Fruit fly (Drosophila melanogaster) whole organism, embryonic: ENCODE results near the gene flr.

ENCODE experiments used
- CG10274 ChIP-seq: fragments of 200-800 bp; sonication (Bioruptor generic); optimal IDR thresholded peaks from 3 replicates; lab custom pipeline; 2017; ENCODE audit warnings: missing biosample characterization, mild to moderate bottlenecking, missing genetic modification characterization
- CG10979 ChIP-seq: fragments of 200-800 bp; sonication (Bioruptor generic); optimal IDR thresholded peaks from 2 replicates; lab custom pipeline; 2018; ENCODE audit warnings: missing biosample characterization, mild to moderate bottlenecking, missing genetic modification characterization, moderate library complexity
- CG11504 ChIP-seq: fragments of 200-800 bp; sonication (Bioruptor generic); optimal IDR thresholded peaks from 3 replicates; lab custom pipeline; 2019; ENCODE audit warnings: missing biosample characterization, mild to moderate bottlenecking, missing genetic modification characterization, moderate library complexity
- CG13775 ChIP-seq: fragments of 200-800 bp; sonication (Bioruptor generic); optimal IDR thresholded peaks from 3 replicates; lab custom pipeline; 2017; ENCODE audit warnings: missing biosample characterization, mild to moderate bottlenecking, missing genetic modification characterization
- CG14710 ChIP-seq: fragments of 200-800 bp; sonication (Bioruptor generic); optimal IDR thresholded peaks from 3 replicates; lab custom pipeline; 2019; ENCODE audit warnings: missing biosample characterization, mild to moderate bottlenecking, missing genetic modification characterization, moderate library complexity
- CG15601 ChIP-seq: fragments of 200-800 bp; sonication (Bioruptor generic); optimal IDR thresholded peaks from 3 replicates; lab custom pipeline; 2019; ENCODE audit warnings: missing biosample characterization, mild to moderate bottlenecking, missing genetic modification characterization, moderate library complexity
- CG1602 ChIP-seq: fragments of 200-800 bp; sonication (Bioruptor generic); optimal IDR thresholded peaks from 3 replicates; lab custom pipeline; 2016; ENCODE audit warnings: missing biosample characterization, missing genetic modification characterization
- CG17361 ChIP-seq: fragments of 200-800 bp; sonication (Bioruptor generic); IDR thresholded peaks from 3 replicates; pipeline ENCODE4 v1.3.6; 2022; ENCODE audit warnings: missing biosample characterization, missing genetic modification characterization
- CG17829 ChIP-seq: fragments of 200-800 bp; optimal IDR thresholded peaks from 2 replicates; lab custom pipeline; 2019; ENCODE audit warnings: missing biosample characterization, mild to moderate bottlenecking, missing genetic modification characterization, moderate library complexity
- CG18262 ChIP-seq: fragments of 200-800 bp; optimal IDR thresholded peaks from 3 replicates; lab custom pipeline; 2019; ENCODE audit warnings: missing biosample characterization, mild to moderate bottlenecking, missing genetic modification characterization, moderate library complexity
- CG2116 ChIP-seq: fragments of 200-800 bp; sonication (Bioruptor generic); optimal IDR thresholded peaks from 3 replicates; lab custom pipeline; 2018; ENCODE audit warnings: missing biosample characterization, mild to moderate bottlenecking, missing genetic modification characterization
- CG2712 ChIP-seq: fragments of 200-800 bp; optimal IDR thresholded peaks from 3 replicates; lab custom pipeline; 2019; ENCODE audit warnings: missing biosample characterization, mild to moderate bottlenecking, missing genetic modification characterization, moderate library complexity
- CG42726 ChIP-seq: fragments of 200-800 bp; sonication (Bioruptor generic); IDR thresholded peaks from 2 replicates; pipeline ENCODE4 v1.3.6; 2022; ENCODE audit warnings: missing biosample characterization, missing genetic modification characterization; ENCODE audit not compliant: partially characterized antibody
- CG4424 ChIP-seq: fragments of 200-800 bp; sonication (Bioruptor generic); optimal IDR thresholded peaks from 3 replicates; lab custom pipeline; 2016; ENCODE audit warnings: missing biosample characterization, missing genetic modification characterization
- CG5245 ChIP-seq: fragments of 200-800 bp; sonication (Bioruptor generic); optimal IDR thresholded peaks from 3 replicates; lab custom pipeline; 2016; ENCODE audit warnings: missing biosample characterization, missing genetic modification characterization
- CG8765 ChIP-seq: fragments of 200-800 bp; sonication (Bioruptor generic); IDR thresholded peaks from 2 replicates; pipeline ENCODE4 v1.3.6; 2022; ENCODE audit warnings: missing biosample characterization, missing genetic modification characterization
- CG9727 ChIP-seq: fragments of 200-800 bp; sonication (Bioruptor generic); optimal IDR thresholded peaks from 3 replicates; lab custom pipeline; 2017; ENCODE audit warnings: missing biosample characterization, mild to moderate bottlenecking, missing genetic modification characterization
- Chrac-16 ChIP-seq: fragments of 200-800 bp; sonication (Bioruptor generic); optimal IDR thresholded peaks from 3 replicates; lab custom pipeline; 2016; ENCODE audit warnings: missing biosample characterization, missing genetic modification characterization
- Max ChIP-seq: fragments of 200-800 bp; sonication (Bioruptor generic); optimal IDR thresholded peaks from 2 replicates; lab custom pipeline; 2016; ENCODE audit warnings: missing biosample characterization, mild to moderate bottlenecking, missing genetic modification characterization
- Med ChIP-seq: fragments of 200-800 bp; sonication (Bioruptor generic); peaks from one replicate; lab custom pipeline; 2016; ENCODE audit warnings: missing biosample characterization, missing genetic modification characterization, mild to moderate bottlenecking, inconsistent platforms, moderate library complexity
- Nf-YB ChIP-seq: fragments of 200-800 bp; sonication (Bioruptor generic); optimal IDR thresholded peaks from 3 replicates; lab custom pipeline; 2019; ENCODE audit warnings: missing biosample characterization, mild to moderate bottlenecking, missing genetic modification characterization, moderate library complexity
- Ptx1 ChIP-seq: fragments of 200-800 bp; sonication (Bioruptor generic); IDR thresholded peaks from 2 replicates; pipeline ENCODE4 v1.3.6; 2022; ENCODE audit warnings: missing biosample characterization, missing genetic modification characterization
- Sry-β ChIP-seq: fragments of 200-800 bp; sonication (Bioruptor generic); optimal IDR thresholded peaks from 2 replicates; lab custom pipeline; 2018; ENCODE audit warnings: missing biosample characterization, mild to moderate bottlenecking, missing genetic modification characterization, moderate library complexity
- Xbp1 ChIP-seq: fragments of 200-800 bp; sonication (Bioruptor generic); optimal IDR thresholded peaks from 3 replicates; lab custom pipeline; 2016; ENCODE audit warnings: missing biosample characterization, mild to moderate bottlenecking, missing genetic modification characterization
- abd-A ChIP-seq: fragments of 200-800 bp; sonication (Bioruptor generic); optimal IDR thresholded peaks from 3 replicates; lab custom pipeline; 2019; ENCODE audit warnings: missing biosample characterization, mild to moderate bottlenecking, missing genetic modification characterization, moderate library complexity
- ac ChIP-seq: fragments of 200-800 bp; sonication (Bioruptor generic); optimal IDR thresholded peaks from 3 replicates; lab custom pipeline; 2017; ENCODE audit warnings: missing biosample characterization, mild to moderate bottlenecking, missing genetic modification characterization
- az2 ChIP-seq: fragments of 200-800 bp; sonication (Bioruptor generic); optimal IDR thresholded peaks from 3 replicates; lab custom pipeline; 2016; ENCODE audit warnings: missing biosample characterization, missing genetic modification characterization
- bsh ChIP-seq, 2 experiments: fragments of 200-800 bp; sonication (Bioruptor generic); optimal IDR thresholded peaks; 2 replicates each; lab custom pipeline; 2017 to 2018; ENCODE audit warnings: mild to moderate bottlenecking in 2 of 2, missing biosample characterization in 2 of 2, missing genetic modification characterization in 2 of 2, moderate library complexity in 1 of 2
- dmrt11E ChIP-seq: fragments of 200-800 bp; sonication (Bioruptor generic); optimal IDR thresholded peaks from 3 replicates; lab custom pipeline; 2018; ENCODE audit warnings: missing biosample characterization, mild to moderate bottlenecking, missing genetic modification characterization, moderate library complexity
- dmrt99B ChIP-seq: fragments of 200-800 bp; sonication (Bioruptor generic); optimal IDR thresholded peaks from 2 replicates; lab custom pipeline; 2018; ENCODE audit warnings: missing biosample characterization, mild to moderate bottlenecking, missing genetic modification characterization, moderate library complexity
- gem ChIP-seq: fragments of 200-800 bp; sonication (Bioruptor generic); optimal IDR thresholded peaks from 2 replicates; lab custom pipeline; 2019; ENCODE audit warnings: missing biosample characterization, mild to moderate bottlenecking, missing genetic modification characterization, moderate library complexity
- gfzf ChIP-seq: fragments of 200-800 bp; sonication (Bioruptor generic); optimal IDR thresholded peaks from 2 replicates; lab custom pipeline; 2016; ENCODE audit warnings: missing biosample characterization, mild to moderate bottlenecking, missing genetic modification characterization, moderate library complexity
- gsb ChIP-seq: fragments of 200-800 bp; sonication (Bioruptor generic); IDR thresholded peaks from 2 replicates; pipeline ENCODE4 v1.3.6; 2022; ENCODE audit warnings: missing biosample characterization, missing genetic modification characterization
- lilli ChIP-seq: fragments of 200-800 bp; sonication (Bioruptor generic); optimal IDR thresholded peaks from 3 replicates; lab custom pipeline; 2016; ENCODE audit warnings: missing biosample characterization, missing genetic modification characterization
- lola ChIP-seq, 3 experiments: fragments of >200 bp in 2 of 3; fragments of 200-800 bp in 1 of 3; sonication (Bioruptor generic) in 1 of 3; optimal IDR thresholded peaks; 2 replicates each; lab custom pipeline; 2017 to 2019; ENCODE audit warnings: missing biosample characterization in 3 of 3, missing genetic modification characterization in 3 of 3, mild to moderate bottlenecking in 1 of 3, moderate library complexity in 1 of 3
- phol ChIP-seq: fragments of 200-800 bp; sonication (Bioruptor generic); optimal IDR thresholded peaks from 3 replicates; lab custom pipeline; 2018; ENCODE audit warnings: missing biosample characterization, mild to moderate bottlenecking, missing genetic modification characterization, moderate library complexity
- sens ChIP-seq: fragments of 200-800 bp; sonication (Bioruptor generic); peaks from one replicate; lab custom pipeline; 2016; ENCODE audit warnings: missing biosample characterization, missing genetic modification characterization
- tio ChIP-seq: fragments of 200-800 bp; sonication (Bioruptor generic); optimal IDR thresholded peaks from 2 replicates; lab custom pipeline; 2017; ENCODE audit warnings: missing biosample characterization, missing genetic modification characterization, inconsistent platforms
- wek ChIP-seq: fragments of 200-800 bp; sonication (Bioruptor generic); optimal IDR thresholded peaks from 3 replicates; lab custom pipeline; 2018; ENCODE audit warnings: missing biosample characterization, mild to moderate bottlenecking, missing genetic modification characterization, moderate library complexity
- z ChIP-seq: fragments of 200-800 bp; sonication (Bioruptor generic); IDR thresholded peaks from 3 replicates; pipeline ENCODE4 v1.3.6; 2022; ENCODE audit warnings: missing biosample characterization, missing genetic modification characterization
- zen ChIP-seq: fragments of 200-800 bp; sonication (Bioruptor generic); optimal IDR thresholded peaks from 3 replicates; lab custom pipeline; 2018; ENCODE audit warnings: missing biosample characterization, mild to moderate bottlenecking, missing genetic modification characterization, moderate library complexity
- zfh1 ChIP-seq: fragments of 200-800 bp; sonication (Bioruptor generic); IDR thresholded peaks from 3 replicates; pipeline ENCODE4 v1.3.6; 2022; ENCODE audit warnings: missing biosample characterization, missing genetic modification characterization

flr gene

DNA sequence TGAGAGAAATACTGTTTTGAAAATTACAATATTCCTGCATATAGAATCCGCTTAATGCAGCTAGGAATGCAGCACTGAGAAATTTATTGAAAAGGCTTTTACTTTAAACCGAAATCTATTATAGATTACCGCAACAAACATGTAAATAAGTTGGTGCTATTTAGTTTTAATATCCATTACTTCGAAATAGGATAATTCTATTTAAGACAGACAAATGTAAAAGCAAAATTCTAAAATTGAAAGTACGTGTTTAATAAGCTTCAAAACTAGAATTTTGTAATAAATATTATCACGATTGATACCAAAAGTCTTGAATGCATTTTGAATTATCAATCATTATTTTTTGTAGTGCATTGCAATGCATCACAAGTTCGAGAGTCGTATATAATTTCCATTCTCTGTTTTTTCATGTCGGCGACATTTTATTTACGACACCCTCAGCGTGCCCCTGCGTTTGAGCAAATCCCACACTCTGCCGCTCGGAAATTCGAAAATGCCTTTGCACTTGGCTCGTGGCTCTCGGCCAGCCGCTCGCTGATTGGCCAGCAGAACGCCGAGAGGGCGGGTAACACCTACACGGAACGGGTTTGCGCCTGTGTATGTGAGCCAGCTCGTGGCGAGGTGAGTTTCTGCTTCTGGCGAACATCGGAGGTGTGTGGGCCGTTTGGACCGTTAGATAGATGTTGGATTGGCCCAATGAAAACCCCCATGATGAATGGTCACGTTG is 9.3 kb upstream of the flr start (continued):
- TF ChIP-seq dmrt99B (tag; lab: Kevin White, UChicago) (peak; percentile 52), Nf-YB (peak; percentile 98), Sry-β (GFP tag; lab: Kevin White, UChicago) (no peak), CG2116 (GFP tag; lab: Kevin White, UChicago) (no peak), zen (tag; lab: Kevin White, UChicago) (peak; percentile 2), gsb (GFP tag; lab: Robert Waterston, UW) (no peak)
- TF ChIP-seq, all 482 proteins: peak for 75

dm6 chr3L:13406873-13407272 is 5.8 kb upstream of the flr start:
- TF ChIP-seq CG14710 (tag; lab: Kevin White, UChicago), result peak; percentile 3
- TF ChIP-seq CG2712 (tag; lab: Kevin White, UChicago), result peak; percentile 2
- TF ChIP-seq gfzf (GFP tag; lab: Kevin White, UChicago), result no peak
- no peak for TF ChIP-seq zfh1 (GFP tag; lab: Robert Waterston, UW)
- peak; percentile 84 for TF ChIP-seq sens
- no peak for TF ChIP-seq wek
- TF ChIP-seq lilli (GFP tag; lab: Kevin White, UChicago), result no peak
- TF ChIP-seq CG17361 (GFP tag; lab: Robert Waterston, UW), result 0 out of 3 replicates have a peak, but pooled peaks have one; percentile 37
- TF ChIP-seq dmrt11E (tag; lab: Kevin White, UChicago), result peak; percentile 40
- peak; percentile 37 for TF ChIP-seq CG9727
- TF ChIP-seq tio (GFP tag; lab: Kevin White, UChicago), result peak; percentile 20
- peak; percentile 24 for TF ChIP-seq CG11504 (tag; lab: Kevin White, UChicago)
- TF ChIP-seq gem (tag; lab: Kevin White, UChicago), result peak; percentile 6
- peak; percentile 6 for TF ChIP-seq CG10979
- TF ChIP-seq phol (tag; lab: Kevin White, UChicago), result peak; percentile 18
- peak; percentile 11 for TF ChIP-seq CG17829 (tag; lab: Kevin White, UChicago)
- TF ChIP-seq Med (GFP tag; lab: Kevin White, UChicago), result peak; percentile 41
- peak in 1 of 2 experiments; percentile 12 for TF ChIP-seq bsh (GFP tag; optimal IDR thresholded peaks at IDR 0.05; lab: Kevin White, UChicago)
- TF ChIP-seq lola (GFP tag; optimal IDR thresholded peaks at IDR 0.05; lab: Kevin White, UChicago), result peak in 1 of 3 experiments; percentile 48
- peak; percentile 20 for TF ChIP-seq CG18262
- no peak for TF ChIP-seq abd-A (tag; lab: Kevin White, UChicago)

DNA sequence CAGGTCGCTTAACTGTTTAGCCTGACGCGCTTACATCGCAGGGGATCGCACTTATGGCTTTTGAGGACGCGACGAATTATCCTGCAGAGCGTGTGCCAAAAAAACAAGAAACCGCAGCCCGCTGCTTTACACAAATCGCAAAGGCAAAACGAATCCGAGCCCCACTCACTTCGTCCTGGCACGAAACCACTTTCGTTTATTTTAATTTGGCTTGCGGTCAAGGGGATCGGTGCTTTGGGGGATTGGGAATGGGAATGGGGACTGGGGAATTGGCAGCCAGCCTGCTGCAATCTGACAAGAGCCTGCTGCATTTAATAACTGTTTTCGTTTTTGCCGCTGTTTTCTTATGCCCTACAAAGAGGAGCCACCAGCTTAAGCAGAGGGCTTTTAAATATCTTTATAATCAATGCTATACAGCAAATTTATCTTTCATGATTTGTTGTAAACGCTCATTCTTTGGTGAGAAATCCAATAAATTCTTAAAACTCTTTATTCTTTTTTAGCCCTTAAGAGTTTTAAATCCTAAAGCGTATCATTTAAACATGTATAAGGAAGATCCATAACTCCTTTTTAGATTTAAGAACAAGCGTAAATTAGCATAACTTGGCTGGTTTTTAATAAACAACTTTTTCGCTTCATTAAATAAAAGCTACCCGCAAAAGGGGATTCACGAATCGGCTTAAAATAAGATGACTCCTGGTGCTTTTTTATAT is 2.7 kb upstream of the flr start:
- TF ChIP-seq ac (GFP tag; lab: Kevin White, UChicago) (no peak), sens (peak; percentile 11)

dm6 chr3L:13410999-13411398 is 1.6 kb upstream of the flr start:
- TF ChIP-seq gem (tag; lab: Kevin White, UChicago) (peak; percentile 54), Xbp1 (GFP tag; lab: Kevin White, UChicago) (peak; percentile 72), CG13775 (no peak), CG15601 (tag; lab: Kevin White, UChicago) (peak; percentile 37), CG1602 (GFP tag; lab: Kevin White, UChicago) (peak; percentile 43), CG42726 (GFP tag; lab: Robert Waterston, UW) (no peak; the same call in 1 of the 2 replicates), Chrac-16 (peak; percentile 66), Ptx1 (GFP tag; lab: Robert Waterston, UW) (0 out of 2 replicates have a peak, but pooled peaks have one; percentile 20), z (GFP tag; lab: Robert Waterston, UW) (no peak), CG4424 (GFP tag; lab: Kevin White, UChicago) (peak; percentile 26), Max (GFP tag; lab: Kevin White, UChicago) (no peak), az2 (peak; percentile 40), CG10274 (GFP tag; lab: Kevin White, UChicago) (no peak), zfh1 (GFP tag; lab: Robert Waterston, UW) (peak; percentile 15; the same call in 1 of the 3 replicates), CG8765 (GFP tag; lab: Robert Waterston, UW) (no peak), CG5245 (GFP tag; lab: Kevin White, UChicago) (peak; percentile 61)
